Worm (Caenorhabditis elegans) whole organism, L1 larva: Measurements from ENCODE around the gene Y26G10.1.

ENCODE experiments used
- Y116A8C.19 ChIP-seq: sonication (generic microtip); optimal IDR thresholded peaks from 2 replicates; lab custom pipeline; 2016; ENCODE audit warnings: missing compliant biosample characterization, missing genetic modification characterization, borderline replicate concordance
- aly-2 ChIP-seq: fragments of 150-350 bp; optimal IDR thresholded peaks from 2 replicates; lab custom pipeline; 2014; ENCODE audit warnings: missing biosample characterization, missing genetic modification characterization
- ama-1 ChIP-seq: fragments of 150-350 bp; optimal IDR thresholded peaks from 2 replicates; lab custom pipeline; 2014
- ceh-63 ChIP-seq: fragments of 200-800 bp; sonication (Bioruptor generic); optimal IDR thresholded peaks from 2 replicates; lab custom pipeline; 2018; ENCODE audit warnings: mild to moderate bottlenecking, missing genetic modification characterization, missing compliant biosample characterization
- ceh-8 ChIP-seq: fragments of 200-800 bp; sonication (Bioruptor generic); optimal IDR thresholded peaks from 2 replicates; lab custom pipeline; 2018; ENCODE audit warnings: mild to moderate bottlenecking, missing genetic modification characterization, moderate library complexity, missing compliant biosample characterization
- ceh-82 ChIP-seq, 3 experiments: fragments of 150-350 bp in 1 of 3; sonication (generic microtip) in 2 of 3; optimal IDR thresholded peaks; 2 replicates each; lab custom pipeline; 2014 to 2017; ENCODE audit warnings: missing biosample characterization in 3 of 3, missing genetic modification characterization in 3 of 3
- ceh-88 ChIP-seq: fragments of 200-800 bp; sonication (Bioruptor generic); IDR thresholded peaks from 2 replicates; pipeline ENCODE4 v1.3.6; 2022; ENCODE audit warnings: missing genetic modification characterization, missing compliant biosample characterization
- ceh-90 ChIP-seq: sonication (generic microtip); optimal IDR thresholded peaks from 2 replicates; lab custom pipeline; 2016; ENCODE audit warnings: missing genetic modification characterization, missing compliant biosample characterization
- ces-1 ChIP-seq: fragments of 150-350 bp; optimal IDR thresholded peaks from 2 replicates; lab custom pipeline; 2014; ENCODE audit warnings: missing biosample characterization, missing genetic modification reagents, missing genetic modification characterization
- efl-1 ChIP-seq, 4 experiments: fragments of 150-350 bp; optimal IDR thresholded peaks in 3 of 4; peaks in 1 of 4; 1 replicate in 1 of 4; 2 replicates in 3 of 4; lab custom pipeline; 2014; ENCODE audit warnings: missing biosample characterization in 2 of 4, missing genetic modification characterization in 2 of 4, missing genetic modification reagents in 2 of 4
- elt-2 ChIP-seq: sonication (generic microtip); optimal IDR thresholded peaks from 2 replicates; lab custom pipeline; 2016; ENCODE audit warnings: missing genetic modification characterization, mild to moderate bottlenecking, inconsistent platforms, missing compliant biosample characterization, missing genetic modification reagents
- elt-3 ChIP-seq, 6 experiments: fragments of 150-350 bp in 1 of 6; sonication (generic microtip); optimal IDR thresholded peaks; 2 replicates each; lab custom pipeline; 2017 to 2018; ENCODE audit warnings: missing biosample characterization in 6 of 6, missing genetic modification characterization in 6 of 6, inconsistent platforms in 1 of 6
- fkh-10 ChIP-seq: sonication (generic microtip); optimal IDR thresholded peaks from 2 replicates; lab custom pipeline; 2017; ENCODE audit warnings: missing biosample characterization, missing genetic modification reagents, missing genetic modification characterization
- fkh-8 ChIP-seq: sonication (generic microtip); optimal IDR thresholded peaks from 2 replicates; lab custom pipeline; 2016; ENCODE audit warnings: mild to moderate bottlenecking, missing genetic modification characterization, missing compliant biosample characterization
- hlh-17 ChIP-seq: fragments of 200-800 bp; sonication (Bioruptor generic); optimal IDR thresholded peaks from 2 replicates; lab custom pipeline; 2018; ENCODE audit warnings: missing genetic modification characterization, mild to moderate bottlenecking, missing compliant biosample characterization, moderate library complexity, borderline replicate concordance
- irx-1 ChIP-seq: sonication (generic microtip); optimal IDR thresholded peaks from 2 replicates; lab custom pipeline; 2016; ENCODE audit warnings: missing genetic modification characterization, missing compliant biosample characterization
- lin-14 ChIP-seq: fragments of 200-800 bp; sonication (Bioruptor generic); optimal IDR thresholded peaks from 2 replicates; lab custom pipeline; 2018; ENCODE audit warnings: mild to moderate bottlenecking, missing genetic modification characterization, moderate library complexity, missing compliant biosample characterization
- lin-15B ChIP-seq: fragments of 150-350 bp; sonication (generic microtip); optimal IDR thresholded peaks from 3 replicates; lab custom pipeline; 2014; ENCODE audit warnings: missing biosample characterization, missing genetic modification characterization
- mep-1 ChIP-seq: fragments of 150-350 bp; optimal IDR thresholded peaks from 2 replicates; lab custom pipeline; 2014; ENCODE audit warnings: missing biosample characterization, missing genetic modification characterization
- nhr-19 ChIP-seq: fragments of 200-800 bp; sonication (Bioruptor generic); conservative IDR thresholded peaks from 2 replicates; pipeline ENCODE4 v1.3.6; 2022; ENCODE audit warnings: missing genetic modification characterization, missing compliant biosample characterization
- nhr-28 ChIP-seq: fragments of 150-350 bp; optimal IDR thresholded peaks from 2 replicates; lab custom pipeline; 2014; ENCODE audit warnings: missing biosample characterization, missing genetic modification characterization
- nhr-76 ChIP-seq: sonication (generic microtip); optimal IDR thresholded peaks from 2 replicates; lab custom pipeline; 2017; ENCODE audit warnings: missing biosample characterization, missing genetic modification characterization
- nhr-77 ChIP-seq: fragments of 150-350 bp; optimal IDR thresholded peaks from 2 replicates; lab custom pipeline; 2014; ENCODE audit warnings: missing biosample characterization, missing genetic modification characterization
- nhr-90 ChIP-seq: sonication (generic microtip); optimal IDR thresholded peaks from 2 replicates; lab custom pipeline; 2016; ENCODE audit warnings: mild to moderate bottlenecking, missing genetic modification characterization, missing compliant biosample characterization; ENCODE audit not compliant: poor library complexity
- pag-3 ChIP-seq: sonication (generic microtip); optimal IDR thresholded peaks from 2 replicates; lab custom pipeline; 2017; ENCODE audit warnings: missing genetic modification characterization, mild to moderate bottlenecking, missing compliant biosample characterization, antibody characterized with exemption, borderline replicate concordance; ENCODE audit not compliant: insufficient read depth
- pqm-1 ChIP-seq: sonication (generic microtip); optimal IDR thresholded peaks from 3 replicates; lab custom pipeline; 2017; ENCODE audit warnings: missing biosample characterization, missing genetic modification characterization
- rnt-1 ChIP-seq: sonication (generic microtip); optimal IDR thresholded peaks from 2 replicates; lab custom pipeline; 2016; ENCODE audit warnings: mild to moderate bottlenecking, missing genetic modification characterization, moderate library complexity, missing compliant biosample characterization
- skn-1 ChIP-seq: fragments of 150-350 bp; optimal IDR thresholded peaks from 2 replicates; lab custom pipeline; 2014; ENCODE audit warnings: missing biosample characterization, missing genetic modification characterization
- snu-23 ChIP-seq: sonication (generic microtip); optimal IDR thresholded peaks from 2 replicates; lab custom pipeline; 2016; ENCODE audit warnings: missing genetic modification characterization, missing compliant biosample characterization
- sox-4 ChIP-seq: sonication (generic microtip); optimal IDR thresholded peaks from 2 replicates; lab custom pipeline; 2016; ENCODE audit warnings: missing genetic modification characterization, missing compliant biosample characterization
- sptf-1 ChIP-seq: fragments of 150-350 bp; optimal IDR thresholded peaks from 2 replicates; lab custom pipeline; 2014; ENCODE audit warnings: missing biosample characterization, missing genetic modification characterization
- sup-37 ChIP-seq: fragments of 200-800 bp; sonication (Bioruptor generic); optimal IDR thresholded peaks from 2 replicates; lab custom pipeline; 2018; ENCODE audit warnings: mild to moderate bottlenecking, missing genetic modification characterization, missing compliant biosample characterization
- tlp-1 ChIP-seq: fragments of 150-350 bp; optimal IDR thresholded peaks from 2 replicates; lab custom pipeline; 2014; ENCODE audit warnings: missing biosample characterization, missing genetic modification characterization
- unc-86 ChIP-seq: sonication (generic microtip); optimal IDR thresholded peaks from 2 replicates; lab custom pipeline; 2016; ENCODE audit warnings: missing genetic modification characterization, missing compliant biosample characterization
- vab-15 ChIP-seq: sonication (generic microtip); optimal IDR thresholded peaks from 2 replicates; lab custom pipeline; 2017; ENCODE audit warnings: missing genotype, mild to moderate bottlenecking, missing genetic modification characterization, missing compliant biosample characterization
- xbp-1 ChIP-seq: sonication (generic microtip); optimal IDR thresholded peaks from 2 replicates; lab custom pipeline; 2016; ENCODE audit warnings: missing genetic modification characterization, missing compliant biosample characterization
- ztf-4 ChIP-seq: fragments of 150-350 bp; optimal IDR thresholded peaks from 2 replicates; lab custom pipeline; 2014; ENCODE audit warnings: missing biosample characterization, missing genetic modification characterization

Y26G10.1 gene

ce11 chrV:17699659-17700058, 4.0 kb upstream of the Y26G10.1 start, which contains the start of gene Y26G10.6:
TSS of gene Y26G10.6 (plus strand) at chrV:17699959.
- no peak for TF ChIP-seq pag-3 (tag; lab: Kevin White, UChicago)
- TF ChIP-seq efl-1 (optimal IDR thresholded peaks at IDR 0.05; lab: Kevin White, UChicago), result no peak
- TF ChIP-seq efl-1 (GFP tag; optimal IDR thresholded peaks at IDR 0.05 in 1 of 2; lab: Kevin White, UChicago), result no peak
- no peak for TF ChIP-seq rnt-1

DNA sequence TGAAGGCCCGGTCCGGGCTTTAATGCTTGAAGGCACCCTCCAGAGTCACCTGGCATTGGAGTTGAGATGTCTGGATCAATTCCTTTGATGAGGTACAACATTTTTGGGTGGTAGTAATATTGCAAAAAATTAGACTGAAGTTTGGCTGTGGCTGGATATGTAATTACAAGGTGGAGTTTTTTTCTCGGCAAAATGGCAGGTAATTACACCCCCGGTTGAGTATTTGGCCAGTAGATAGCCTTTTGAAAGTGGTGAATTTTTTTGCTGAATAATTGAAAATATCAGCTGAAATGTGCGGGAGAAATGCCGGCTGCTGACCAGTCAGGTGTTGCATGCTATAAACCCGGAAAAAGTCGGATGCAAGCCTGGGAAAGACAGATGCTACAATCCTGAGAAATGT, 3.4 kb upstream of the Y26G10.1 start, which contains the start of gene Y26G10.4:
Gene Y26G10.4, minus strand, starts transcription at position 101 of the 400 bp plus-strand sequence.
- TF ChIP-seq nhr-77 (tag; lab: Kevin White, UChicago) (no peak), pag-3 (tag; lab: Kevin White, UChicago) (no peak)

DNA sequence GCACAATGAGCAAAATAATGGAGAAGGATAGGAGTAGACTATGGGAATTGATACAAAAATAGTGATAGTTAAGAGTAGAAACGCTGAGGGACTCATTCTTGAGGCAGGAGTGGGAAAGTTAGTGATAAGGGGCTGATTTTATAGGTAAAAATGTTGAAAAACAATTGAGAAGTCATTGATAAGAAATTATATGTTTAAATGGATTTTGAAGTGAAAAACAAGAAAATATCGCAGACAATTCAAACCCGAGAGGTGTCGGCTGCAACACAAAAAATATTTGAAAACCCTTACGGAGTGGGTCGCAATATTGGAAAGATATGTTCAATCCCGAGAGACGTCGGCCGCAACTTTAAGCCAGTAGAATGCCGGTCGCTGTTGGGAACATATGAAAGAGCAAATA, 1.1 kb upstream of the Y26G10.1 start, which contains the start of gene spp-29:
Gene spp-29, minus strand, starts transcription at position 101 of the 400 bp plus-strand sequence.
- TF ChIP-seq mep-1 (no peak), pag-3 (tag; lab: Kevin White, UChicago) (no peak), ceh-90 (no peak), lin-15B (tag; lab: Kevin White, UChicago) (no peak), ceh-63 (GFP tag; lab: Kevin White, UChicago) (no peak), aly-2 (tag; lab: Kevin White, UChicago) (no peak), ama-1 (lab: Kevin White, UChicago) (no peak), nhr-76 (tag; lab: Kevin White, UChicago) (no peak), fkh-8 (tag; lab: Kevin White, UChicago) (no peak), unc-86 (tag; lab: Kevin White, UChicago) (no peak), snu-23 (GFP tag; lab: Kevin White, UChicago) (no peak), irx-1 (tag; lab: Kevin White, UChicago) (no peak), nhr-28 (tag; lab: Kevin White, UChicago) (no peak), ceh-88 (GFP tag; lab: Robert Waterston, UW) (no peak), elt-3 (tag; optimal IDR thresholded peaks at IDR 0.05; lab: Kevin White, UChicago) (no peak), sup-37 (GFP tag; lab: Kevin White, UChicago) (no peak), xbp-1 (tag; lab: Kevin White, UChicago) (no peak), Y116A8C.19 (no peak), fkh-10 (GFP tag; lab: Kevin White, UChicago) (no peak), ceh-82 (tag; optimal IDR thresholded peaks at IDR 0.05; lab: Kevin White, UChicago) (no peak)

DNA sequence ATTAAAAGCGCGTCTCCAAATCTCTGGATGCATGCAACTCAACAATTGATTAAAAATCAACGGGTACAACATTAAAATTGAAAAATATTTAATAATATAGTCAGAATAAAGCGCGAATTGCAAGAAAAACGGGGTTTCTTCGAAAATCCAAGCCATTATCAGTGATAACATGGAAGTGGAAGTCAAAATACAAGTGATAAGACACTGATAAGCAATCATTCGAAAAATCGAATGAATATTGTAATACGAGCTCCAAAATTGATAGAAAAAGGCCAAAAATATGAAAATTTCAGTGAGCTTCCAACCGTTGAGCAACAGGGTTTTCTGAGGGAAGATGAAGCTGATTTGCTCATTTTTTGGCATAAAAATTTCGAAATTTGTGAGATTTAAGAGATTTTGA, 1.4 kb downstream of the Y26G10.1 start:
- TF ChIP-seq elt-2 (tag; lab: Kevin White, UChicago), result peak; percentile 50
- TF ChIP-seq ceh-88 (GFP tag; lab: Robert Waterston, UW), result no peak
- no peak for TF ChIP-seq sox-4 (tag; lab: Kevin White, UChicago)
- TF ChIP-seq lin-14, result no peak
- TF ChIP-seq skn-1, result no peak
- TF ChIP-seq ceh-8 (GFP tag; lab: Kevin White, UChicago), result no peak
- no peak for TF ChIP-seq rnt-1
- TF ChIP-seq unc-86 (tag; lab: Kevin White, UChicago), result no peak
- no peak for TF ChIP-seq tlp-1 (tag; lab: Kevin White, UChicago)
- no peak for TF ChIP-seq ces-1 (GFP tag; lab: Kevin White, UChicago)
- no peak for TF ChIP-seq hlh-17 (GFP tag; lab: Kevin White, UChicago)
- no peak for TF ChIP-seq ztf-4 (tag; lab: Kevin White, UChicago)
- no peak for TF ChIP-seq nhr-90 (tag; lab: Kevin White, UChicago)
- TF ChIP-seq vab-15, result no peak
- no peak for TF ChIP-seq nhr-19 (GFP tag; lab: Robert Waterston, UW)
- TF ChIP-seq pqm-1, result peak; percentile 33
- no peak for TF ChIP-seq sptf-1 (tag; lab: Kevin White, UChicago)
